Fruit fly (Drosophila melanogaster) whole organism: ENCODE measurements around the gene Gsc.

Source experiments
- CG8478 ChIP-seq: fragments of >200 bp; optimal IDR thresholded peaks from 2 replicates; lab custom pipeline; 2018; ENCODE audit warnings: inconsistent platforms
- Dll ChIP-seq: fragments of >200 bp; optimal IDR thresholded peaks from 2 replicates; lab custom pipeline; 2017
- EcR ChIP-seq, 2 experiments: fragments of >200 bp; optimal IDR thresholded peaks; 2 replicates each; lab custom pipeline; 2017; ENCODE audit warnings: missing biosample characterization in 2 of 2, missing genetic modification characterization in 2 of 2, missing genetic modification reagents in 2 of 2
- pan ChIP-seq: fragments of >200 bp; optimal IDR thresholded peaks from 2 replicates; lab custom pipeline; 2017
- psq ChIP-seq: fragments of >200 bp; optimal IDR thresholded peaks from 2 replicates; lab custom pipeline; 2017
- usp ChIP-seq: fragments of >200 bp; optimal IDR thresholded peaks from 2 replicates; lab custom pipeline; 2017; ENCODE audit warnings: missing biosample characterization, missing genetic modification characterization, mixed read lengths

Gsc gene

DNA sequence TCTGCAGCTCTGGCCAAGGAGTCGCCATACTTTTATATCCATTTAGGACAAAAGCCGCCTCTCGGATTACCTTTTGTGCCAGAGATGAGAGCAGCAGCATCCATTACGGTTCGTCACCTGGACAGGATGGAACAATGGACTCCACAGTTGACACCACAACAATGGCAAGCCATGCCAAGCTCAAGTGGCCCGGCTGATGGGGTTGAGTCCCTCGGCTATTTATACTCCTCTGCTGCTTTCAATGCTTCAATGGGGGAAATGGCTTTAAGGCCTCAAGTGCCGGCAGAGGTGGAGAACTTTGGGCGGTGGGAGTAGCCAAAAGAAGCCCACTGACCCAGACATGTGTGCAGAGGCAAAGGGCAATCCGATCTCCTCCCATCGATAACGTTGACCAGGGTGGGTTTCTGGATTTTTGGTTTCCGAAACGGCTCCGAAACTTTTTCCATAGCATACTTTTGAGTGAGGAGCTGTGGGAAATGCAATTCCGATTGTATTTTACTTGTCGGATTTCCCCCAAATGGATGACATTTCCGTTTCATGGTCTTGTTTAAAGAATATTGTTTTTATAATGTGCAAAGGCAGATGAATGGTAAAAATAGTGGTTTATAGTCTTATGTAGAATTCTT lies 17.8 kb downstream of the Gsc start, which contains the start of gene Ptth:
TSS of gene Ptth (minus strand) at position 338 of the 626 bp plus-strand sequence.
- TF ChIP-seq usp (GFP tag; lab: Kevin White, UChicago) = no peak
- no peak for TF ChIP-seq CG8478 (lab: Kevin White, UChicago)
- no peak for TF ChIP-seq EcR (GFP tag; optimal IDR thresholded peaks at IDR 0.05; lab: Kevin White, UChicago)
- TF ChIP-seq psq (lab: Kevin White, UChicago) = no peak
- no peak for TF ChIP-seq pan (lab: Kevin White, UChicago)
- TF ChIP-seq Dll = no peak

DNA sequence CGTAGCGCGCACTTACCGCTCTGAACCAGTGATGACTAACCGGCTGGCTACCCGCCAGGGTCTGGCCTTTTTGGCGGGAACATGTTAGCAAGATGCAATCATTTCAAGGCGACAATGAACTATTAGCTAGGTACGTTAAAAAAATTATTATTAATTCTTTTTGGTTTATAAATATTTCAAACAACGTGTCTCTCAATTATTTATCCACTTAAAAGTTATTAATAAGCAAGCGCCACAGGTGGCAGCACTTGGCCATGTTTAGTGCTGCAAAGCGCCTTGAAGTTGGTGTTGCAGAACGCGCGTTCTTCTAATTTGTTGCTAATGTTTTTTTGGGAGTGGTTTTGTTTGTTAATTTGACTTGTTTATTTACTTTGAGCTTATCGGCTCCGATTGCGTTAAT lies 20.3 kb downstream of the Gsc start, which contains the start of the genes Ipk2 and cold:
TSS of gene Ipk2 (minus strand) at position 39 of the 400 bp plus-strand sequence.
TSS of gene cold (plus strand) at position 66 of the 400 bp plus-strand sequence.
- TF ChIP-seq EcR (GFP tag; optimal IDR thresholded peaks at IDR 0.05; lab: Kevin White, UChicago) (no peak), CG8478 (lab: Kevin White, UChicago) (no peak), pan (lab: Kevin White, UChicago) (no peak), psq (lab: Kevin White, UChicago) (no peak)

DNA sequence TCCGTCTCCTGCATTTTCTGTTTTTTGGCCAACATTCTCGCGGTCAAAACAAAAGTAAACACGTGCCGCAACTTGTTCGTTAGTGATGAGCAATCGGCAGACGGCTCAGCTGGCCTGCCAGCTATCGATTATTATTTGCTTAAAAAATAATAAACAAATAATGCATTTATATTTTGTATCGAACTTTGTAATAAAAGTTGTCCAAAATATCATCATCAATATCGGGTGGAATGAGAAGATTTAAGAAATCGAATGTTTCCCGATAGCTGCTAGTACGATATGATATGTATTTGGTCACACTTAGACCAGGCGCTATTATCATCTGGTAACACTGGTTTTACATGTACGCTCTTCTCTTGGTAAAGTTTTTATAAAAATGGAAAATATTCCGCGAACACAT lies 26.5 kb downstream of the Gsc start, which contains the start of the genes Nle and Sf3b1:
TSS of gene Nle (minus strand) at position 92 of the 400 bp plus-strand sequence.
TSS of gene Sf3b1 (plus strand) at position 311 of the 400 bp plus-strand sequence.
- TF ChIP-seq EcR (GFP tag; optimal IDR thresholded peaks at IDR 0.05; lab: Kevin White, UChicago) (no peak), CG8478 (lab: Kevin White, UChicago) (no peak), usp (GFP tag; lab: Kevin White, UChicago) (no peak), pan (lab: Kevin White, UChicago) (no peak), psq (lab: Kevin White, UChicago) (no peak), Dll (no peak)

DNA sequence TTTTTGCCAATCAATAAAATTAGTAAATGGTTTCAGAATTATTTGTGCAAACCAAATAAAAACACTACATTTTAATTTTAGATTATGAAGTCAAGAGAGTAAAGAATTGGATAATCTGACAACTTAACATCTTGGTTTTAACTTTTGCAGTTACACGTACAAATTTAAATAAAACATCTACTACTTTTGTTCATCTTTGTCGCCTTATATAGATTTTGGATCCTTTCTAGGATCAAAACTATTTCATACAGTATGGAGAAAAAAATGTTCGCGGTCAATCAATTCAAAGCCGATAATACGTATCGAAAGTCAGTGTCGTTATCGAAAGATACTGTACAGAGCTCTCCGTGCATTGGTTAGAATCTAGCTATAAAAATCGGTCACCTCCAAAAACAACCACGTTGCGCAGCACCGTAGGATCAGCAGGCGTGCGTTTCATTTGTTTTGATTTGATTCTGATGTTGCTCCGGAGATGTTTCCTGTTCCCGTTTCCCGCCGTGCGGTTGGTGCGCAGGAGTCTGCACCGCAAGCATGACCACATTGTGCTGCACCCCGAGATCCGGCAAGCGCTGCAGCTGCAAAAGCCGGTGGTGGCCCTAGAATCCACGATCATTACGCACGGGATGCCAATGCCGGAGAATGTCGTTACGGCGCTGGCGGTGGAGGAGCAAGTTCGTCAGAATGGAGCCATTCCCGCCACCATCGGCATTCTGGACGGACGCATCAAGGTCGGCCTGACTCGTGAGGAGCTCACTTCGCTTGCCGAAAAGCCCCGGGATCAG lies 30.5 kb downstream of the Gsc start, which contains the start of the genes uncNacbeta and CG2794:
TSS of gene uncNacbeta (minus strand) at position 51 of the 782 bp plus-strand sequence.
TSS of gene CG2794 (plus strand) at position 395 of the 782 bp plus-strand sequence.
- no peak for TF ChIP-seq EcR (GFP tag; optimal IDR thresholded peaks at IDR 0.05; lab: Kevin White, UChicago)
- no peak for TF ChIP-seq Dll
- no peak for TF ChIP-seq usp (GFP tag; lab: Kevin White, UChicago)
- TF ChIP-seq CG8478 (lab: Kevin White, UChicago) = no peak
- no peak for TF ChIP-seq pan (lab: Kevin White, UChicago)
- no peak for TF ChIP-seq psq (lab: Kevin White, UChicago)

DNA sequence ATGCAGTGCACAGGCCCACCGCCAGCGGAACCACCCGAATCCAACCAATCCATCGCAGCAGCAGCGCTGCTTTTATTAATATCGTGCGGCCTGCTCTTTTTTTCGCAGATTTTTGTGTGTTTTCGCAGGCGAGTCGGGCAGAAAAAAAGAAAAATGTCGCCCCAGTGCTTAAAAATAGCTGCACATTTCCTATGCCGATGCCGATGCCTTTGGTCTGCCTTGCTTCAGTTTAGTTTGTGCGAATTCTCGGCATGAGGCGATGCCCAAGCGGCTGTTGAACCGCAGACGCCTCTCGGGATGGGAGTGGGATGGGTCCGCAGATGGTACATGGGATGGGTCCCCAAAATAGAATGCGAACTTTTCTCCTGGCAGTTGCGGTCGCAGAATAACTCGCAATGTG lies 31.2 kb downstream of the Gsc start:
- TF ChIP-seq usp (GFP tag; lab: Kevin White, UChicago) = no peak
- no peak for TF ChIP-seq psq (lab: Kevin White, UChicago)
- no peak for TF ChIP-seq CG8478 (lab: Kevin White, UChicago)
- TF ChIP-seq pan (lab: Kevin White, UChicago) = no peak
- no peak for TF ChIP-seq Dll
- TF ChIP-seq EcR (GFP tag; optimal IDR thresholded peaks at IDR 0.05; lab: Kevin White, UChicago) = no peak

DNA sequence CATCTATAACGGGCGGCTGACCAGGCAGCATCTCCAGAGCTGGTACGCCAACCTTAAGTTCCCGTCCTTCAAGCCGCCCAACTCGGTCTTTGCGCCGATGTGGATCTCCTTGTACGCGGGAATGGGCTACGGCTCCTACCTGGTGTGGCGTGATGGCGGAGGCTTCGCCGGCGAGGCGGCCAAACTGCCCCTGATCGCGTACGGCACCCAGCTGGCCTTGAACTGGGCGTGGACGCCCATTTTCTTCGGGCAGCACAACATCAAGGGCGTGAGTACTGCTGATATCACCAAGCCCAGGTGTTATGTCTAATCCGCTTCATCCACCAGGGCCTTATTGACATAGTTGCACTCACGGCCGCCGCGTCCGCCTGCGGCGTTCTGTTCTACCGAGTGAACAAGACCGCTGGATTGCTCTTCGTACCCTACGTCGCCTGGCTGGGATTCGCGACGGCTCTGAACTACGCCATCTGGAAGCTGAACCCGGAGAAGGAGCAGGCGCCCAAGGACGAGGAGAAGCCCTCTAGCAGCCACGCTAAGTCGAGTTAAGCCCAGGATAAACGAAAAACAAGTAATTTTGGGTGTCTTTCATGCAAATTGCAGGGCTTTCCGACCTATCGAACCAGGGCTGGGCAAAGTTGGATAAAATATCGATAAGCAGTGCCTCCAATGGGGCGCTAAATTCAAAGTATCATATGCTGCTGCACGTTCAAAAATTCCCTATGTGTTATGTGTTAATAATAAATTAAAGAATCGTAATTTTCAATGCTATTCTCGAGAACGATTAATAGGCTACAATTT lies 34.5 kb downstream of the Gsc start, which contains the start of gene rempA:
TSS of gene rempA (minus strand) at position 541 of the 798 bp plus-strand sequence.
- TF ChIP-seq Dll (peak; percentile 36), CG8478 (lab: Kevin White, UChicago) (no peak)

DNA sequence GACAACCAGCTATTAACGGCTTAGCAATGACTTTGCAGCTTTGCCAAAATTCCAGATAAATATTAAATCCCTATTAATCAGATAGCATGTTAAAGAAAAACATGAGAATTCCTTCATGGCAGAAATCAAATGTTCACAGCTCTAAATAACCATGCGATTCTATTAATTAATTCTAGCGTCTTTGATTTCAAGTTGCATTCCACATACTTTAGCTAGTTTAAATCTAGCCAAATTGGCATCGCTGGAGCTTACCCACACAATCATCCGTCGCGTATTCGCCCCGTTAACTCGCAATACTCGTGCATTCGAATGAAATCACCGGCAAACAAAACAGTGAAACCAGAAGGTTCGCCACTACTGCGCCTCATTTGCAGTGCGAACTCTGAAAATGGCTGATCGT lies 35.2 kb downstream of the Gsc start, which contains the start of gene Tspo:
TSS of gene Tspo (plus strand) at position 302 of the 400 bp plus-strand sequence.
- TF ChIP-seq psq (lab: Kevin White, UChicago) (no peak), Dll (no peak), CG8478 (lab: Kevin White, UChicago) (no peak), pan (lab: Kevin White, UChicago) (no peak), EcR (GFP tag; optimal IDR thresholded peaks at IDR 0.05; lab: Kevin White, UChicago) (no peak), usp (GFP tag; lab: Kevin White, UChicago) (no peak)

DNA sequence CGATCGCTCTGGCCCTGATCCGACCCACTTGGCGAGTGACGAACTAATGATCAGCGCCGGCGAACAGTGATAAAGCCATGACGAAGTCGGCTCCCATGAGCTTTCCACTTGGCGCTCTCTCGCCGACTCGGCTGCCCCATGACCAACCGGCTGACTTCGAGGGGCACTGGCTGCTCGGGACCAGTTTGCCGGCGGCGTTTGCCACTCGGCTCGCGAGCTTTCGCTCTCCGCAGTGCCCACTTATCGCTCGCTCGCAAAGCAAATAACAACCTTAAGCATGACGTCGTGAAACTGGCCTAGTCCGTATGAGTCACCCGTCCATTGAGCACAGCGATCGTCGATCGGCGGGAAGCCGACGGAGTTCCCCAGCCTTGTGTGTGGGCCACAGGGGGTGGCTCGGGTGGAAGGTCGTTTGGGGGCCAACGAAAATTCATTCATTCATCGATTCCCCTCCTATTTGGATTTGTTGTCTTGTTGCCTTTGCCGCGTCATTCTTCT lies 42.0 kb downstream of the Gsc start, which contains the start of gene Ets21C:
TSS of gene Ets21C (minus strand) at position 492 of the 498 bp plus-strand sequence.
- TF ChIP-seq EcR (GFP tag; optimal IDR thresholded peaks at IDR 0.05; lab: Kevin White, UChicago) = no peak
- peak; percentile 83 for TF ChIP-seq Dll

DNA sequence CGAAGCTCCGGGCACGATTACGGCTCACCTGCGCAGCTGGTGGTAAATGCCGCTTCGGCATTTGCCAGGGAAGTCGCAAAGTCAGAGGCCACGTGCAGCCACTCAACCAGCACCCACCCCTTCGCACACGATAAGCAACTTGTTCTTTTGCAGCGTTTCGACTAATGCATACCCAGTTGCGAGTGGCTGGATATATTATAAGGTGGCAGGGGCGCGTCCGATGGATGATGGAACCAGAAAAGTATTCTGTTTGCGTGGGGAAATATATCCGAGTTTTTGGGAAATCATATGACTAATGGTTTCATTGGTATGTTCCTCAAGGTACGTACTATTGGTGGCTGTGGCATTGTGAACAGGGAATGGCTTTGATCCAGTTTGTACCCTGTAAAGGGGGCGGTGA lies 44.8 kb downstream of the Gsc start:
- TF ChIP-seq psq (lab: Kevin White, UChicago) (no peak), pan (lab: Kevin White, UChicago) (peak; percentile 64), usp (GFP tag; lab: Kevin White, UChicago) (no peak)

DNA sequence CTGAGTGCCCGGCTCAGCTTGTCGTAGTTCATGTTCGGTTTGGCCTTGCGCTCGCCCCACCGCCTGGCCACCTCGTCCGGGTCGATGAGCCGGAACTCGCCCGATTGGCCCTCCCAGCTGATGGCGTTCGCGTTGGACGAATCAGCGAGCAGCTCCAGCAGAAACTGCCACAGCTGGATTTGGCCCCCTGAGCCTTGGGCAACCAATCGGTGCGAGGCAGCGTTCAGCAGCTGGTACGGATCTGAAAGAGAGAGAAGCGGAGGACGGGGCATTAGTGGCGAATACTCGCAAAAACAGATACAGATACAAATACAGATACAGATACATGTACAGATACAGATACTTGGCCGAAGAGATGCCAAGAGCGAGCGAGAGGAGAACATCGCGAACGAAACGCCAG lies 46.5 kb downstream of the Gsc start:
- TF ChIP-seq EcR (GFP tag; optimal IDR thresholded peaks at IDR 0.05; lab: Kevin White, UChicago) (no peak), CG8478 (lab: Kevin White, UChicago) (peak; percentile 34)
